Fruit fly (Drosophila melanogaster) whole organism, embryonic: ENCODE data around the gene BomT3.
A peak's percentile ranks its signal among the peaks of the same experiment; 100 is the strongest.

ENCODE experiments used
- CG10267 ChIP-seq: fragments of 200-800 bp; sonication (Bioruptor generic); optimal IDR thresholded peaks from 2 replicates; lab custom pipeline; 2018; ENCODE audit warnings: missing biosample characterization, mild to moderate bottlenecking, missing genetic modification characterization, moderate library complexity
- CG10274 ChIP-seq: fragments of 200-800 bp; sonication (Bioruptor generic); optimal IDR thresholded peaks from 3 replicates; lab custom pipeline; 2017; ENCODE audit warnings: missing biosample characterization, mild to moderate bottlenecking, missing genetic modification characterization
- CG10366 ChIP-seq: fragments of 200-800 bp; sonication (Bioruptor generic); IDR thresholded peaks from 2 replicates; pipeline ENCODE4 v1.3.6; 2022; ENCODE audit warnings: missing biosample characterization, missing genetic modification characterization
- CG10565 ChIP-seq: fragments of 200-800 bp; sonication (Bioruptor generic); optimal IDR thresholded peaks from 3 replicates; lab custom pipeline; 2016; ENCODE audit warnings: missing biosample characterization, mild to moderate bottlenecking, missing genetic modification characterization
- CG11247 ChIP-seq: fragments of 200-800 bp; sonication (Bioruptor generic); IDR thresholded peaks from 2 replicates; pipeline ENCODE4 v1.3.6; 2022; ENCODE audit warnings: missing biosample characterization, missing genetic modification characterization
- CG11398 ChIP-seq: fragments of 200-800 bp; sonication (Bioruptor generic); optimal IDR thresholded peaks from 2 replicates; lab custom pipeline; 2016; ENCODE audit warnings: missing biosample characterization, missing genetic modification characterization
- CG12391 ChIP-seq: fragments of 200-800 bp; sonication (Bioruptor generic); optimal IDR thresholded peaks from 3 replicates; lab custom pipeline; 2018; ENCODE audit warnings: missing biosample characterization, mild to moderate bottlenecking, missing genetic modification characterization, moderate library complexity
- CG12659 ChIP-seq: fragments of 200-800 bp; sonication (Bioruptor generic); optimal IDR thresholded peaks from 3 replicates; lab custom pipeline; 2017; ENCODE audit warnings: mild to moderate bottlenecking, missing biosample characterization, missing genetic modification reagents, missing genetic modification characterization
- CG13296 ChIP-seq: fragments of 200-800 bp; sonication (Bioruptor generic); optimal IDR thresholded peaks from 3 replicates; lab custom pipeline; 2018; ENCODE audit warnings: missing biosample characterization, mild to moderate bottlenecking, missing genetic modification characterization
- CG13424 ChIP-seq: fragments of 200-800 bp; sonication (Bioruptor generic); optimal IDR thresholded peaks from 2 replicates; lab custom pipeline; 2019; ENCODE audit warnings: missing biosample characterization, mild to moderate bottlenecking, missing genetic modification characterization, moderate library complexity
- CG13894 ChIP-seq: fragments of 200-800 bp; sonication (Bioruptor generic); optimal IDR thresholded peaks from 3 replicates; lab custom pipeline; 2018; ENCODE audit warnings: missing biosample characterization, mild to moderate bottlenecking, missing genetic modification characterization, moderate library complexity
- CG15269 ChIP-seq: fragments of 200-800 bp; sonication (Bioruptor generic); optimal IDR thresholded peaks from 2 replicates; lab custom pipeline; 2018; ENCODE audit warnings: missing biosample characterization, mild to moderate bottlenecking, missing genetic modification characterization, moderate library complexity
- CG15479 ChIP-seq: fragments of 200-800 bp; sonication (Bioruptor generic); optimal IDR thresholded peaks from 3 replicates; lab custom pipeline; 2019; ENCODE audit warnings: missing biosample characterization, mild to moderate bottlenecking, missing genetic modification characterization, moderate library complexity
- CG17328 ChIP-seq: fragments of 200-800 bp; sonication (Bioruptor generic); IDR thresholded peaks from 2 replicates; pipeline ENCODE4 v1.3.6; 2022; ENCODE audit warnings: missing biosample characterization, missing genetic modification characterization
- CG18619 ChIP-seq: fragments of 200-800 bp; sonication (Bioruptor generic); optimal IDR thresholded peaks from 3 replicates; lab custom pipeline; 2017; ENCODE audit warnings: missing biosample characterization, mild to moderate bottlenecking, missing genetic modification characterization
- CG2875 ChIP-seq: fragments of 200-800 bp; sonication (Bioruptor generic); optimal IDR thresholded peaks from 2 replicates; lab custom pipeline; 2017; ENCODE audit warnings: missing biosample characterization, mild to moderate bottlenecking, missing genetic modification characterization, missing genetic modification reagents
- CG3847 ChIP-seq: fragments of 200-800 bp; sonication (Bioruptor generic); IDR thresholded peaks from 2 replicates; pipeline ENCODE4 v1.3.6; 2022; ENCODE audit warnings: missing biosample characterization, missing genetic modification characterization
- CG5180 ChIP-seq: fragments of 200-800 bp; sonication (Bioruptor generic); optimal IDR thresholded peaks from 3 replicates; lab custom pipeline; 2017; ENCODE audit warnings: missing biosample characterization, missing genetic modification characterization, mild to moderate bottlenecking, moderate library complexity, missing genetic modification reagents
- CG6765 ChIP-seq: fragments of 200-800 bp; sonication (Bioruptor generic); optimal IDR thresholded peaks from 3 replicates; lab custom pipeline; 2017; ENCODE audit warnings: missing biosample characterization, mild to moderate bottlenecking, missing genetic modification characterization
- CG6813 ChIP-seq: fragments of 200-800 bp; sonication (Bioruptor generic); optimal IDR thresholded peaks from 2 replicates; lab custom pipeline; 2017; ENCODE audit warnings: missing biosample characterization, missing genetic modification characterization, mild to moderate bottlenecking, moderate library complexity, missing genetic modification reagents
- CG6854 ChIP-seq: fragments of 200-800 bp; sonication (Bioruptor generic); optimal IDR thresholded peaks from 3 replicates; lab custom pipeline; 2017; ENCODE audit warnings: missing biosample characterization, mild to moderate bottlenecking, missing genetic modification characterization
- CG8089 ChIP-seq: fragments of 200-800 bp; sonication (Bioruptor generic); optimal IDR thresholded peaks from 3 replicates; lab custom pipeline; 2016; ENCODE audit warnings: missing biosample characterization, missing genetic modification characterization
- Hand ChIP-seq: fragments of 200-800 bp; sonication (Bioruptor generic); optimal IDR thresholded peaks from 2 replicates; lab custom pipeline; 2017; ENCODE audit warnings: mild to moderate bottlenecking, missing biosample characterization, missing genetic modification reagents, missing genetic modification characterization
- Hey ChIP-seq: fragments of 200-800 bp; sonication (Bioruptor generic); optimal IDR thresholded peaks from 3 replicates; lab custom pipeline; 2018; ENCODE audit warnings: missing biosample characterization, mild to moderate bottlenecking, missing genetic modification characterization
- Meics ChIP-seq: fragments of 200-800 bp; sonication (Bioruptor generic); optimal IDR thresholded peaks from 2 replicates; lab custom pipeline; 2017; ENCODE audit warnings: missing biosample characterization, mild to moderate bottlenecking, missing genetic modification characterization
- Poxn ChIP-seq: fragments of 200-800 bp; sonication (Bioruptor generic); IDR thresholded peaks from 2 replicates; pipeline ENCODE4 v1.3.6; 2022; ENCODE audit warnings: missing biosample characterization, missing genetic modification characterization
- Rx ChIP-seq: fragments of 200-800 bp; sonication (Bioruptor generic); IDR thresholded peaks from 2 replicates; pipeline ENCODE4 v1.3.6; 2022; ENCODE audit warnings: missing biosample characterization, missing genetic modification characterization
- ase ChIP-seq: fragments of 200-800 bp; sonication (Bioruptor generic); IDR thresholded peaks from 3 replicates; pipeline ENCODE4 v1.3.6; 2022; ENCODE audit warnings: missing biosample characterization, missing genetic modification characterization
- ato ChIP-seq: fragments of 200-800 bp; sonication (Bioruptor generic); IDR thresholded peaks from 2 replicates; pipeline ENCODE4 v1.3.6; 2022; ENCODE audit warnings: missing biosample characterization, missing genetic modification characterization; ENCODE audit not compliant: partially characterized antibody
- bab2 ChIP-seq: fragments of 200-800 bp; sonication (Bioruptor generic); optimal IDR thresholded peaks from 2 replicates; lab custom pipeline; 2016; ENCODE audit warnings: missing biosample characterization, missing genetic modification characterization
- btn ChIP-seq: fragments of 200-800 bp; sonication (Bioruptor generic); optimal IDR thresholded peaks from 2 replicates; lab custom pipeline; 2016; ENCODE audit warnings: missing biosample characterization, missing genetic modification characterization
- chn ChIP-seq: fragments of 200-800 bp; sonication (Bioruptor generic); optimal IDR thresholded peaks from 2 replicates; lab custom pipeline; 2016; ENCODE audit warnings: missing biosample characterization, missing genetic modification characterization
- dati ChIP-seq: fragments of 200-800 bp; sonication (Bioruptor generic); IDR thresholded peaks from 2 replicates; pipeline ENCODE4 v1.3.6; 2022; ENCODE audit warnings: missing biosample characterization, missing genetic modification characterization
- dimm ChIP-seq: fragments of 200-800 bp; sonication (Bioruptor generic); IDR thresholded peaks from 2 replicates; pipeline ENCODE4 v1.3.6; 2022; ENCODE audit warnings: missing biosample characterization, missing genetic modification characterization
- en ChIP-seq: fragments of 200-800 bp; sonication (Bioruptor generic); optimal IDR thresholded peaks from 2 replicates; lab custom pipeline; 2016; ENCODE audit warnings: missing biosample characterization, missing genetic modification characterization
- gt ChIP-seq: fragments of 200-800 bp; sonication (Bioruptor generic); IDR thresholded peaks from 2 replicates; pipeline ENCODE4 v1.3.6; 2022; ENCODE audit warnings: missing biosample characterization, missing genetic modification characterization
- ham ChIP-seq: fragments of 200-800 bp; sonication (Bioruptor generic); IDR thresholded peaks from 2 replicates; pipeline ENCODE4 v1.3.6; 2022; ENCODE audit warnings: missing biosample characterization, missing genetic modification characterization
- ind ChIP-seq: fragments of 200-800 bp; sonication (Bioruptor generic); optimal IDR thresholded peaks from 3 replicates; lab custom pipeline; 2016; ENCODE audit warnings: missing biosample characterization, missing genetic modification characterization
- lilli ChIP-seq: fragments of 200-800 bp; sonication (Bioruptor generic); optimal IDR thresholded peaks from 3 replicates; lab custom pipeline; 2016; ENCODE audit warnings: missing biosample characterization, missing genetic modification characterization
- lmd ChIP-seq: fragments of 200-800 bp; sonication (Bioruptor generic); IDR thresholded peaks from 2 replicates; pipeline ENCODE4 v1.3.6; 2022; ENCODE audit warnings: missing biosample characterization, missing genetic modification characterization
- nmo ChIP-seq: fragments of 200-800 bp; sonication (Bioruptor generic); optimal IDR thresholded peaks from 2 replicates; lab custom pipeline; 2018; ENCODE audit warnings: missing biosample characterization, mild to moderate bottlenecking, missing genetic modification characterization, moderate library complexity
- prd ChIP-seq, 3 experiments: fragments of >200 bp in 2 of 3; fragments of 200-800 bp in 1 of 3; sonication (Bioruptor generic) in 1 of 3; optimal IDR thresholded peaks in 2 of 3; IDR thresholded peaks in 1 of 3; 2 replicates in 2 of 3; 3 replicates in 1 of 3; pipeline versions ENCODE4 v1.3.6 to Lab custom; 2017 to 2022; ENCODE audit warnings: missing biosample characterization in 1 of 3, missing genetic modification characterization in 1 of 3
- pzg ChIP-seq: fragments of 200-800 bp; sonication (Bioruptor generic); optimal IDR thresholded peaks from 3 replicates; lab custom pipeline; 2018; ENCODE audit warnings: missing biosample characterization, mild to moderate bottlenecking, missing genetic modification characterization, moderate library complexity
- seq ChIP-seq: fragments of 200-800 bp; sonication (Bioruptor generic); IDR thresholded peaks from 2 replicates; pipeline ENCODE4 v1.3.6; 2022; ENCODE audit warnings: missing biosample characterization, missing genetic modification characterization
- sisA ChIP-seq: fragments of 200-800 bp; sonication (Bioruptor generic); IDR thresholded peaks from 2 replicates; pipeline ENCODE4 v1.3.6; 2022; ENCODE audit warnings: missing biosample characterization, missing genetic modification characterization
- slp2 ChIP-seq: fragments of 200-800 bp; sonication (Bioruptor generic); optimal IDR thresholded peaks from 2 replicates; lab custom pipeline; 2016; ENCODE audit warnings: missing biosample characterization, missing genetic modification characterization
- sr ChIP-seq: fragments of 200-800 bp; sonication (Bioruptor generic); IDR thresholded peaks from 3 replicates; pipeline ENCODE4 v1.3.6; 2022; ENCODE audit warnings: missing biosample characterization, missing genetic modification characterization
- trem ChIP-seq: fragments of 200-800 bp; optimal IDR thresholded peaks from 3 replicates; lab custom pipeline; 2019; ENCODE audit warnings: missing biosample characterization, mild to moderate bottlenecking, missing genetic modification characterization, moderate library complexity
- ttk ChIP-seq: fragments of 200-800 bp; sonication (Bioruptor generic); IDR thresholded peaks from 2 replicates; pipeline ENCODE4 v2.1.2; 2022; ENCODE audit warnings: missing biosample characterization, missing genetic modification characterization
- unpg ChIP-seq: fragments of 200-800 bp; sonication (Bioruptor generic); optimal IDR thresholded peaks from 3 replicates; lab custom pipeline; 2018; ENCODE audit warnings: missing biosample characterization, mild to moderate bottlenecking, missing genetic modification characterization, moderate library complexity

The BomT3 gene

DNA sequence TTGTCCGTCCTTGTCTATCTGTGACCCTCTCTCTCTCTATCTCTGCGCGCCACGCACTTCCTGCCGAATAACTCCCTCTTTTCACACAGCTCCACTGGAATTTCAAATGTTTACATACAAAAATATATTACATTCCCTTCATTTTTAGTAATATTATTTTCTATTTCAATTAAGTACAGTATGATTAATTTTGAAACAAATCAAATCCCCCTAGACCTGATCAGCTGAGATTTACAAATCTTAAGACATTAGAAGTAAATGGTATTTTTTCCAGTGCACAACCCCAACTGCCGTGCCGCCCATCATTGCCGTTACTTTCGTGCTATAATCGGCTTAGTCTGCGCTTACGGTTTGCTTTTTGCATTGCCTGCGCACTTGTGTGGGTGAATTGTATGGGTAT is 22.1 kb upstream of the BomT3 start (continued):
- TF ChIP-seq CG3847 (GFP tag; lab: Robert Waterston, UW): 0 out of 2 replicates have a peak, but pooled peaks have one; percentile 33
- TF ChIP-seq ase (GFP tag; lab: Robert Waterston, UW): peak; percentile 31; the same call in 1 of the 3 replicates
- peak; percentile 49; the same call in 1 of the 2 replicates for TF ChIP-seq lmd
- TF ChIP-seq bab2 (GFP tag; lab: Kevin White, UChicago): no peak
- TF ChIP-seq CG6765 (GFP tag; lab: Kevin White, UChicago): peak; percentile 39
- no peak for TF ChIP-seq gt (GFP tag; lab: Robert Waterston, UW)
- TF ChIP-seq CG13296 (GFP tag; lab: Kevin White, UChicago): peak; percentile 71
- peak; percentile 15 for TF ChIP-seq CG10274
- TF ChIP-seq CG15269 (tag; lab: Kevin White, UChicago): peak; percentile 66
- TF ChIP-seq CG10366 (GFP tag; lab: Robert Waterston, UW): no peak; the same call in none of the 2 replicates
- TF ChIP-seq trem (tag; lab: Kevin White, UChicago): no peak
- no peak for TF ChIP-seq slp2 (GFP tag; lab: Kevin White, UChicago)
- no peak for TF ChIP-seq CG11398 (GFP tag; lab: Kevin White, UChicago)
- TF ChIP-seq CG6854 (GFP tag; lab: Kevin White, UChicago): peak; percentile 55
- no peak for TF ChIP-seq ham (GFP tag; lab: Robert Waterston, UW)
- TF ChIP-seq CG12659: peak; percentile 37
- TF ChIP-seq en (GFP tag; lab: Kevin White, UChicago): no peak
- peak; percentile 35 for TF ChIP-seq lilli (GFP tag; lab: Kevin White, UChicago)
- no peak for TF ChIP-seq btn (GFP tag; lab: Kevin White, UChicago)
- 0 out of 2 replicates have a peak, but pooled peaks have one; percentile 14 for TF ChIP-seq dimm (GFP tag; lab: Robert Waterston, UW)
- peak; percentile 40; the same call in 1 of the 2 replicates for TF ChIP-seq CG17328 (GFP tag; lab: Robert Waterston, UW)
- TF ChIP-seq Hey: no peak
- no peak for TF ChIP-seq CG15479 (GFP tag; lab: Kevin White, UChicago)
- TF ChIP-seq sr (GFP tag; lab: Robert Waterston, UW): no peak
- TF ChIP-seq Meics (GFP tag; lab: Kevin White, UChicago): peak; percentile 88
- TF ChIP-seq ttk (GFP tag; lab: Robert Waterston, UW): peak; percentile 58; the same call in 1 of the 2 replicates
- no peak for TF ChIP-seq chn (GFP tag; lab: Kevin White, UChicago)
- TF ChIP-seq Hand (GFP tag; lab: Kevin White, UChicago): peak; percentile 27
- TF ChIP-seq nmo (GFP tag; lab: Kevin White, UChicago): no peak
- TF ChIP-seq Rx: no peak
- no peak for TF ChIP-seq unpg
- TF ChIP-seq CG8089 (GFP tag; lab: Kevin White, UChicago): no peak
- TF ChIP-seq ind (GFP tag; lab: Kevin White, UChicago): peak; percentile 78
- 0 out of 2 replicates have a peak, but pooled peaks have one; percentile 23 for TF ChIP-seq Poxn (GFP tag; lab: Robert Waterston, UW)
- TF ChIP-seq seq (GFP tag; lab: Robert Waterston, UW): peak; percentile 54; the same call in 1 of the 2 replicates
- no peak for TF ChIP-seq CG10267 (tag; lab: Kevin White, UChicago)
- no peak for TF ChIP-seq ato (GFP tag; lab: Robert Waterston, UW)
- no peak for TF ChIP-seq pzg (GFP tag; lab: Kevin White, UChicago)
- TF ChIP-seq prd (optimal IDR thresholded peaks at IDR 0.05; lab: Kevin White, UChicago): no peak
- peak; percentile 45; the same call in 1 of the 3 replicates for TF ChIP-seq prd (GFP tag; IDR thresholded peaks at IDR 0.05; lab: Robert Waterston, UW)
- no peak for TF ChIP-seq CG10565 (GFP tag; lab: Kevin White, UChicago)
- TF ChIP-seq sisA (GFP tag; lab: Robert Waterston, UW): 0 out of 2 replicates have a peak, but pooled peaks have one; percentile 42
- no peak for TF ChIP-seq dati
- TF ChIP-seq CG12391 (tag; lab: Kevin White, UChicago): no peak
- no peak for TF ChIP-seq CG2875 (GFP tag; lab: Kevin White, UChicago)
- no peak for TF ChIP-seq CG6813
- TF ChIP-seq CG13894 (tag; lab: Kevin White, UChicago): no peak
- peak; percentile 58 for TF ChIP-seq CG13424 (tag; lab: Kevin White, UChicago)
- peak; percentile 14 for TF ChIP-seq CG5180
- peak; percentile 8 for TF ChIP-seq CG18619 (GFP tag; lab: Kevin White, UChicago)
- no peak for TF ChIP-seq CG11247 (GFP tag; lab: Robert Waterston, UW)
